1 fruit fly cellular context compared by ENCODE assay signal in genomic region chr3L:14363103-14363751, dm6.
TF ChIP-seq lines count a peak whose summit lies in the region.

No protein-coding gene starts in this region.

TF ChIP-seq in whole organism, embryonic, 481 proteins besides CTCF, POLR2A, EP300 and RAD21 (continued from another document and continues in another):
- TF ChIP-seq Hand (GFP tag; optimal IDR thresholded peaks at IDR 0.05; lab: Kevin White, UChicago) (no peak), CG17568 (GFP tag; optimal IDR thresholded peaks at IDR 0.05; lab: Kevin White, UChicago) (no peak), CG11560 (tag; IDR thresholded peaks at IDR 0.05; lab: Robert Waterston, UW) (no peak), sna (GFP tag; IDR thresholded peaks at IDR 0.05; lab: Robert Waterston, UW; ENCODE audit: partially characterized antibody) (no peak), Ets97D (GFP tag; optimal IDR thresholded peaks at IDR 0.05; lab: Kevin White, UChicago) (no peak), wor (GFP tag; IDR thresholded peaks at IDR 0.05; lab: Robert Waterston, UW) (0 out of 2 replicates have a peak, but pooled peaks have one; percentile 37), ewg (GFP tag; optimal IDR thresholded peaks at IDR 0.05; lab: Kevin White, UChicago) (peak; percentile 22), CG7963 (GFP tag; IDR thresholded peaks at IDR 0.05; lab: Robert Waterston, UW; ENCODE audit: partially characterized antibody) (no peak), ab (GFP tag; optimal IDR thresholded peaks at IDR 0.05; lab: Kevin White, UChicago) (no peak), CG32767 (GFP tag; IDR thresholded peaks at IDR 0.05; lab: Robert Waterston, UW) (peak; percentile 23; the same call in 1 of the 2 replicates), emc (GFP tag; optimal IDR thresholded peaks at IDR 0.05; lab: Kevin White, UChicago) (no peak), CG14050 (GFP tag; IDR thresholded peaks at IDR 0.05; lab: Robert Waterston, UW) (no peak), CG11247 (GFP tag; IDR thresholded peaks at IDR 0.05; lab: Robert Waterston, UW) (no peak), C15 (GFP tag; IDR thresholded peaks at IDR 0.05; lab: Robert Waterston, UW) (no peak), CG11456 (GFP tag; IDR thresholded peaks at IDR 0.05; lab: Robert Waterston, UW) (no peak), Myb (GFP tag; optimal IDR thresholded peaks at IDR 0.05; lab: Kevin White, UChicago) (no peak), otp (GFP tag; IDR thresholded peaks at IDR 0.05; lab: Robert Waterston, UW) (no peak), YL-1 (GFP tag; optimal IDR thresholded peaks at IDR 0.05; lab: Kevin White, UChicago) (no peak), hbn (GFP tag; IDR thresholded peaks at IDR 0.05; lab: Robert Waterston, UW; ENCODE audit: partially characterized antibody) (no peak), CG1024 (GFP tag; IDR thresholded peaks at IDR 0.05; lab: Robert Waterston, UW) (no peak), Xbp1 (GFP tag; optimal IDR thresholded peaks at IDR 0.05; lab: Kevin White, UChicago) (peak; percentile 42), lilli (GFP tag; optimal IDR thresholded peaks at IDR 0.05; lab: Kevin White, UChicago) (peak; percentile 6), caup (GFP tag; optimal IDR thresholded peaks at IDR 0.05; lab: Kevin White, UChicago; ENCODE audit: severe bottlenecking) (no peak), CG4328 (GFP tag; optimal IDR thresholded peaks at IDR 0.05; lab: Kevin White, UChicago) (no peak), ap (GFP tag; IDR thresholded peaks at IDR 0.05; lab: Robert Waterston, UW) (no peak), run (tag; optimal IDR thresholded peaks at IDR 0.05; lab: Kevin White, UChicago) (no peak), CG8089 (GFP tag; optimal IDR thresholded peaks at IDR 0.05; lab: Kevin White, UChicago) (no peak), E2f1 (GFP tag; IDR thresholded peaks at IDR 0.05; lab: Robert Waterston, UW) (0 out of 2 replicates have a peak, but pooled peaks have one; percentile 9), Six4 (GFP tag; optimal IDR thresholded peaks at IDR 0.05; lab: Kevin White, UChicago) (no peak), onecut (GFP tag; IDR thresholded peaks at IDR 0.05; lab: Robert Waterston, UW) (no peak), Bteb2 (GFP tag; optimal IDR thresholded peaks at IDR 0.05; lab: Kevin White, UChicago) (no peak), CG31388 (GFP tag; optimal IDR thresholded peaks at IDR 0.05; lab: Kevin White, UChicago) (no peak), CkIIα-i1 (GFP tag; IDR thresholded peaks at IDR 0.05; lab: Robert Waterston, UW) (no peak), Rfx (GFP tag; IDR thresholded peaks at IDR 0.05; lab: Robert Waterston, UW) (no peak), CG7372 (GFP tag; IDR thresholded peaks at IDR 0.05; lab: Robert Waterston, UW) (no peak), BtbVII (GFP tag; optimal IDR thresholded peaks at IDR 0.05; lab: Kevin White, UChicago) (no peak), CG2712 (tag; optimal IDR thresholded peaks at IDR 0.05; lab: Kevin White, UChicago) (peak; percentile 67), CG2116 (GFP tag; optimal IDR thresholded peaks at IDR 0.05; lab: Kevin White, UChicago) (no peak), Ada2b (GFP tag; IDR thresholded peaks at IDR 0.05; lab: Robert Waterston, UW) (no peak), CG7556 (GFP tag; optimal IDR thresholded peaks at IDR 0.05; lab: Kevin White, UChicago) (peak; percentile 53), Oli (tag; optimal IDR thresholded peaks at IDR 0.05; lab: Kevin White, UChicago) (peak; percentile 57), Dp (GFP tag; optimal IDR thresholded peaks at IDR 0.05; lab: Kevin White, UChicago) (no peak), vfl (GFP tag; optimal IDR thresholded peaks at IDR 0.05; lab: Kevin White, UChicago) (no peak), CG15696 (tag; optimal IDR thresholded peaks at IDR 0.05; lab: Kevin White, UChicago) (no peak), Dad (GFP tag; optimal IDR thresholded peaks at IDR 0.05; lab: Kevin White, UChicago) (no peak), da (GFP tag; optimal IDR thresholded peaks at IDR 0.05; lab: Kevin White, UChicago) (no peak), Optix (GFP tag; IDR thresholded peaks at IDR 0.05; lab: Robert Waterston, UW) (no peak), fd3F (GFP tag; optimal IDR thresholded peaks at IDR 0.05; lab: Kevin White, UChicago) (no peak), CG34376 (GFP tag; optimal IDR thresholded peaks at IDR 0.05; lab: Kevin White, UChicago) (no peak), CG14014 (GFP tag; IDR thresholded peaks at IDR 0.05; lab: Robert Waterston, UW) (0 out of 2 replicates have a peak, but pooled peaks have one; percentile 8), schlank (tag; optimal IDR thresholded peaks at IDR 0.05; lab: Kevin White, UChicago) (no peak), bab2 (GFP tag; optimal IDR thresholded peaks at IDR 0.05; lab: Kevin White, UChicago) (no peak), trem (tag; optimal IDR thresholded peaks at IDR 0.05; lab: Kevin White, UChicago) (no peak), crol (GFP tag; IDR thresholded peaks at IDR 0.05; lab: Robert Waterston, UW) (peak; percentile 83), slou (GFP tag; optimal IDR thresholded peaks at IDR 0.05; lab: Kevin White, UChicago) (no peak), CG4820 (GFP tag; optimal IDR thresholded peaks at IDR 0.05; lab: Kevin White, UChicago) (peak; percentile 25), NFAT (GFP tag; IDR thresholded peaks at IDR 0.05; lab: Robert Waterston, UW) (no peak), CG7928 (GFP tag; optimal IDR thresholded peaks at IDR 0.05; lab: Kevin White, UChicago) (no peak), dimm (GFP tag; IDR thresholded peaks at IDR 0.05; lab: Robert Waterston, UW) (no peak), Med (GFP tag; lab: Kevin White, UChicago) (peak; percentile 60), Awh (GFP tag; IDR thresholded peaks at IDR 0.05; lab: Robert Waterston, UW) (no peak), CG4404 (GFP tag; IDR thresholded peaks at IDR 0.05; lab: Robert Waterston, UW) (no peak), trh (GFP tag; optimal IDR thresholded peaks at IDR 0.05; lab: Kevin White, UChicago) (no peak), ci (GFP tag; IDR thresholded peaks at IDR 0.05; lab: Robert Waterston, UW) (0 out of 3 replicates have a peak, but pooled peaks have one; percentile 32), nerfin-2 (GFP tag; IDR thresholded peaks at IDR 0.05; lab: Robert Waterston, UW; ENCODE audit: partially characterized antibody) (no peak), fu2 (GFP tag; optimal IDR thresholded peaks at IDR 0.05; lab: Kevin White, UChicago) (no peak), sisA (GFP tag; IDR thresholded peaks at IDR 0.05; lab: Robert Waterston, UW) (peak; percentile 40; the same call in 1 of the 2 replicates), ham (GFP tag; IDR thresholded peaks at IDR 0.05; lab: Robert Waterston, UW) (no peak), wdn (GFP tag; IDR thresholded peaks at IDR 0.05; lab: Robert Waterston, UW) (no peak), CG14710 (tag; optimal IDR thresholded peaks at IDR 0.05; lab: Kevin White, UChicago) (peak; percentile 29), CG11085 (GFP tag; IDR thresholded peaks at IDR 0.05; lab: Robert Waterston, UW) (no peak), CG10979 (tag; optimal IDR thresholded peaks at IDR 0.05; lab: Kevin White, UChicago) (peak; percentile 45), Abd-B (GFP tag; optimal IDR thresholded peaks at IDR 0.05; lab: Kevin White, UChicago) (peak; percentile 41), gt (GFP tag; IDR thresholded peaks at IDR 0.05; lab: Robert Waterston, UW) (no peak), HLHmδ (GFP tag; optimal IDR thresholded peaks at IDR 0.05; lab: Kevin White, UChicago) (no peak), Hr51 (GFP tag; optimal IDR thresholded peaks at IDR 0.05; lab: Kevin White, UChicago) (peak in 1 of 2 experiments; percentile 77), CG17328 (GFP tag; IDR thresholded peaks at IDR 0.05; lab: Robert Waterston, UW) (no peak), CG8478 (optimal IDR thresholded peaks at IDR 0.05; lab: Kevin White, UChicago) (no peak), Lhr (GFP tag; optimal IDR thresholded peaks at IDR 0.05; lab: Kevin White, UChicago) (no peak), Gsc (GFP tag; IDR thresholded peaks at IDR 0.05; lab: Robert Waterston, UW) (no peak), HLH3B (GFP tag; IDR thresholded peaks at IDR 0.05; lab: Robert Waterston, UW) (peak; percentile 55; the same call in 1 of the 2 replicates), CG14441 (GFP tag; IDR thresholded peaks at IDR 0.05; lab: Robert Waterston, UW) (no peak), Neu2 (GFP tag; optimal IDR thresholded peaks at IDR 0.05; lab: Kevin White, UChicago; ENCODE audit: borderline replicate concordance) (no peak), dmrt11E (tag; optimal IDR thresholded peaks at IDR 0.05; lab: Kevin White, UChicago) (no peak), CG12155 (GFP tag; optimal IDR thresholded peaks at IDR 0.05; lab: Kevin White, UChicago) (no peak), CG2129 (GFP tag; IDR thresholded peaks at IDR 0.05; lab: Robert Waterston, UW; ENCODE audit: partially characterized antibody) (no peak), CG2199 (GFP tag; IDR thresholded peaks at IDR 0.05; lab: Robert Waterston, UW) (peak; percentile 77; the same call in 1 of the 3 replicates), ken (GFP tag; IDR thresholded peaks at IDR 0.05; lab: Robert Waterston, UW) (no peak), CG17361 (GFP tag; IDR thresholded peaks at IDR 0.05; lab: Robert Waterston, UW) (peak; percentile 80), CG10462 (GFP tag; optimal IDR thresholded peaks at IDR 0.05; lab: Kevin White, UChicago) (no peak), ac (GFP tag; optimal IDR thresholded peaks at IDR 0.05; lab: Kevin White, UChicago) (no peak), CG5180 (GFP tag; optimal IDR thresholded peaks at IDR 0.05; lab: Kevin White, UChicago) (no peak), Asciz (GFP tag; optimal IDR thresholded peaks at IDR 0.05; lab: Kevin White, UChicago) (peak; percentile 54), gro (GFP tag; optimal IDR thresholded peaks at IDR 0.05; lab: Kevin White, UChicago) (no peak), CG6791 (GFP tag; IDR thresholded peaks at IDR 0.05; lab: Robert Waterston, UW; ENCODE audit: partially characterized antibody) (0 out of 3 replicates have a peak, but pooled peaks have one; percentile 16), CG1647 (GFP tag; optimal IDR thresholded peaks at IDR 0.05; lab: Kevin White, UChicago) (no peak), maf-S (GFP tag; optimal IDR thresholded peaks at IDR 0.05; lab: Kevin White, UChicago) (no peak), Atf6 (GFP tag; IDR thresholded peaks at IDR 0.05; lab: Robert Waterston, UW) (0 out of 2 replicates have a peak, but pooled peaks have one; percentile 34), CG6175 (GFP tag; IDR thresholded peaks at IDR 0.05; lab: Robert Waterston, UW) (no peak), Bdp1 (GFP tag; optimal IDR thresholded peaks at IDR 0.05; lab: Kevin White, UChicago) (no peak), TFAM (GFP tag; optimal IDR thresholded peaks at IDR 0.05; lab: Kevin White, UChicago) (no peak), Aef1 (GFP tag; IDR thresholded peaks at IDR 0.05; lab: Robert Waterston, UW) (0 out of 3 replicates have a peak, but pooled peaks have one; percentile 21), pzg (GFP tag; optimal IDR thresholded peaks at IDR 0.05; lab: Kevin White, UChicago) (no peak), lab (GFP tag; optimal IDR thresholded peaks at IDR 0.05; lab: Kevin White, UChicago) (peak; percentile 22), nmo (GFP tag; optimal IDR thresholded peaks at IDR 0.05; lab: Kevin White, UChicago) (peak; percentile 71), CG34224 (GFP tag; IDR thresholded peaks at IDR 0.05; lab: Robert Waterston, UW; ENCODE audit: partially characterized antibody) (no peak), CG14965 (GFP tag; optimal IDR thresholded peaks at IDR 0.05; lab: Kevin White, UChicago; ENCODE audit: borderline replicate concordance) (no peak), pan (optimal IDR thresholded peaks at IDR 0.05; lab: Kevin White, UChicago) (no peak), pan (GFP tag; optimal IDR thresholded peaks at IDR 0.05 in 1 of 2, IDR thresholded peaks at IDR 0.05 in 1 of 2) (no peak), unpg (GFP tag; optimal IDR thresholded peaks at IDR 0.05; lab: Kevin White, UChicago) (peak; percentile 54), Dbx (GFP tag; IDR thresholded peaks at IDR 0.05; lab: Robert Waterston, UW) (no peak), CG8290 (GFP tag; optimal IDR thresholded peaks at IDR 0.05; lab: Kevin White, UChicago) (no peak), CG8290 (tag; optimal IDR thresholded peaks at IDR 0.05; lab: Kevin White, UChicago) (no peak), B-H1 (GFP tag; IDR thresholded peaks at IDR 0.05; lab: Robert Waterston, UW) (peak; percentile 43; the same call in 1 of the 3 replicates), btn (GFP tag; optimal IDR thresholded peaks at IDR 0.05; lab: Kevin White, UChicago) (no peak), corto (GFP tag; optimal IDR thresholded peaks at IDR 0.05; lab: Kevin White, UChicago) (no peak), cwo (GFP tag; optimal IDR thresholded peaks at IDR 0.05; lab: Kevin White, UChicago) (no peak), nerfin-1 (tag; optimal IDR thresholded peaks at IDR 0.05; lab: Kevin White, UChicago) (no peak), gem (tag; optimal IDR thresholded peaks at IDR 0.05; lab: Kevin White, UChicago) (peak; percentile 80), kay (GFP tag; optimal IDR thresholded peaks at IDR 0.05; lab: Kevin White, UChicago) (no peak), row (GFP tag; IDR thresholded peaks at IDR 0.05; lab: Robert Waterston, UW) (peak; percentile 46; the same call in 2 of the 3 replicates), CG13775 (GFP tag; optimal IDR thresholded peaks at IDR 0.05; lab: Kevin White, UChicago) (no peak), sqz (GFP tag; optimal IDR thresholded peaks at IDR 0.05; lab: Kevin White, UChicago) (no peak), HLH54F (GFP tag; optimal IDR thresholded peaks at IDR 0.05; lab: Kevin White, UChicago) (no peak), inv (GFP tag; IDR thresholded peaks at IDR 0.05; lab: Robert Waterston, UW; ENCODE audit: partially characterized antibody) (no peak), CG17912 (GFP tag; optimal IDR thresholded peaks at IDR 0.05; lab: Kevin White, UChicago) (no peak), bigmax (GFP tag; optimal IDR thresholded peaks at IDR 0.05; lab: Kevin White, UChicago) (no peak), esg (GFP tag; conservative IDR thresholded peaks at IDR 0.05; lab: Robert Waterston, UW) (peak; percentile 52), CG15601 (tag; optimal IDR thresholded peaks at IDR 0.05; lab: Kevin White, UChicago) (no peak), gfzf (GFP tag; optimal IDR thresholded peaks at IDR 0.05; lab: Kevin White, UChicago) (no peak), Hsf (GFP tag; optimal IDR thresholded peaks at IDR 0.05; lab: Kevin White, UChicago) (no peak), CG2678 (tag; optimal IDR thresholded peaks at IDR 0.05; lab: Kevin White, UChicago) (peak; percentile 61), CG9609 (GFP tag; optimal IDR thresholded peaks at IDR 0.05; lab: Kevin White, UChicago) (no peak), Deaf1 (tag; optimal IDR thresholded peaks at IDR 0.05; lab: Kevin White, UChicago) (no peak), CG1233 (GFP tag; optimal IDR thresholded peaks at IDR 0.05; lab: Kevin White, UChicago) (no peak)
